Worm (Caenorhabditis elegans) whole organism, L1 larva: Measurements from ENCODE around the gene srg-41.

ENCODE experiments used
- aha-1 ChIP-seq: fragments of 150-350 bp; optimal IDR thresholded peaks from 2 replicates; lab custom pipeline; 2014; ENCODE audit warnings: missing biosample characterization, missing genetic modification characterization
- elt-3 ChIP-seq, 6 experiments: fragments of 150-350 bp in 1 of 6; sonication (generic microtip); optimal IDR thresholded peaks; 2 replicates each; lab custom pipeline; 2017 to 2018; ENCODE audit warnings: missing biosample characterization in 6 of 6, missing genetic modification characterization in 6 of 6, inconsistent platforms in 1 of 6
- fkh-4 ChIP-seq: sonication (generic microtip); optimal IDR thresholded peaks from 2 replicates; lab custom pipeline; 2016; ENCODE audit warnings: missing compliant biosample characterization, missing genetic modification characterization, borderline replicate concordance
- lin-13 ChIP-seq: fragments of 150-350 bp; optimal IDR thresholded peaks from 2 replicates; lab custom pipeline; 2014; ENCODE audit warnings: missing biosample characterization, missing genetic modification reagents, missing genetic modification characterization
- lsy-2 ChIP-seq, 2 experiments: fragments of 150-350 bp; optimal IDR thresholded peaks; 2 replicates each; lab custom pipeline; 2014; ENCODE audit warnings: missing biosample characterization in 2 of 2, missing genetic modification characterization in 2 of 2
- nhr-85 ChIP-seq: sonication (generic microtip); peaks from one replicate; lab custom pipeline; 2016; ENCODE audit warnings: missing genetic modification characterization, inconsistent platforms, missing compliant biosample characterization
- nhr-90 ChIP-seq: sonication (generic microtip); optimal IDR thresholded peaks from 2 replicates; lab custom pipeline; 2016; ENCODE audit warnings: mild to moderate bottlenecking, missing genetic modification characterization, missing compliant biosample characterization; ENCODE audit not compliant: poor library complexity
- pag-3 ChIP-seq: sonication (generic microtip); optimal IDR thresholded peaks from 2 replicates; lab custom pipeline; 2017; ENCODE audit warnings: missing genetic modification characterization, mild to moderate bottlenecking, missing compliant biosample characterization, antibody characterized with exemption, borderline replicate concordance; ENCODE audit not compliant: insufficient read depth
- rnt-1 ChIP-seq: sonication (generic microtip); optimal IDR thresholded peaks from 2 replicates; lab custom pipeline; 2016; ENCODE audit warnings: mild to moderate bottlenecking, missing genetic modification characterization, moderate library complexity, missing compliant biosample characterization
- unc-62 ChIP-seq: fragments of 150-350 bp; optimal IDR thresholded peaks from 2 replicates; lab custom pipeline; 2014; ENCODE audit warnings: missing biosample characterization, missing genetic modification reagents, missing genetic modification characterization
- ztf-11 ChIP-seq, 2 experiments: sonication (generic microtip); optimal IDR thresholded peaks; 2 replicates each; lab custom pipeline; 2016 to 2017; ENCODE audit warnings: missing genetic modification characterization in 2 of 2, missing biosample characterization in 1 of 2, missing compliant biosample characterization in 1 of 2

ce11 chrV:11157947-11158346 is 3.7 kb downstream of the srg-41 start, which contains the start of gene srg-42:
- TF ChIP-seq pag-3 (tag; lab: Kevin White, UChicago) = no peak
- no peak for TF ChIP-seq unc-62 (GFP tag; lab: Kevin White, UChicago)
- TF ChIP-seq aha-1 (tag; lab: Kevin White, UChicago) = no peak
- TF ChIP-seq fkh-4 (tag; lab: Kevin White, UChicago) = no peak
- no peak for TF ChIP-seq lin-13 (GFP tag; lab: Kevin White, UChicago)
- no peak for TF ChIP-seq nhr-85 (tag; lab: Kevin White, UChicago)
- no peak for TF ChIP-seq lsy-2 (tag; optimal IDR thresholded peaks at IDR 0.05; lab: Kevin White, UChicago)
- TF ChIP-seq elt-3 (tag; optimal IDR thresholded peaks at IDR 0.05; lab: Kevin White, UChicago) = no peak
- no peak for TF ChIP-seq nhr-90
- TF ChIP-seq rnt-1 (tag; lab: Kevin White, UChicago) = no peak
- TF ChIP-seq ztf-11 (tag; optimal IDR thresholded peaks at IDR 0.05; lab: Kevin White, UChicago) = no peak
